ENCODE assay signal across 1 fruit fly cellular context in genomic region chr3R:26030562-26030961, dm6.
A peak's percentile ranks its signal among the peaks of the same experiment; 100 is the strongest.
TF ChIP-seq lines count a peak whose summit lies in the region.

No protein-coding gene starts in this region.

TF ChIP-seq in whole organism, embryonic, 481 proteins besides CTCF, POLR2A, EP300 and RAD21 (continued from another document):
- peak; percentile 10 for TF ChIP-seq CG17912 (GFP tag; optimal IDR thresholded peaks at IDR 0.05; lab: Kevin White, UChicago)
- TF ChIP-seq Fer1 (GFP tag; optimal IDR thresholded peaks at IDR 0.05; lab: Kevin White, UChicago) = no peak
- no peak for TF ChIP-seq ind (GFP tag; optimal IDR thresholded peaks at IDR 0.05; lab: Kevin White, UChicago)
- TF ChIP-seq CG12299 (tag; optimal IDR thresholded peaks at IDR 0.05; lab: Kevin White, UChicago) = no peak
- peak; percentile 54 for TF ChIP-seq Kr (GFP tag; optimal IDR thresholded peaks at IDR 0.05; lab: Kevin White, UChicago)
- TF ChIP-seq Elba2 (GFP tag; optimal IDR thresholded peaks at IDR 0.05; lab: Kevin White, UChicago) = no peak
- peak; percentile 89 for TF ChIP-seq CG10209 (GFP tag; optimal IDR thresholded peaks at IDR 0.05; lab: Kevin White, UChicago)
- no peak for TF ChIP-seq CkIIα-i1 (GFP tag; IDR thresholded peaks at IDR 0.05; lab: Robert Waterston, UW)
- TF ChIP-seq slou (GFP tag; optimal IDR thresholded peaks at IDR 0.05; lab: Kevin White, UChicago) = no peak
- no peak for TF ChIP-seq CG1233 (GFP tag; optimal IDR thresholded peaks at IDR 0.05; lab: Kevin White, UChicago)
- no peak for TF ChIP-seq CG3726 (GFP tag; IDR thresholded peaks at IDR 0.05; lab: Robert Waterston, UW)
- TF ChIP-seq Hmx (GFP tag; optimal IDR thresholded peaks at IDR 0.05; lab: Kevin White, UChicago) = no peak
- no peak for TF ChIP-seq gce (GFP tag; IDR thresholded peaks at IDR 0.05; lab: Robert Waterston, UW)
- no peak for TF ChIP-seq HmgZ (tag; optimal IDR thresholded peaks at IDR 0.05; lab: Kevin White, UChicago)
- peak; percentile 66 for TF ChIP-seq hth (optimal IDR thresholded peaks at IDR 0.05; lab: Kevin White, UChicago)
- peak; percentile 100 for TF ChIP-seq CG8281 (tag; optimal IDR thresholded peaks at IDR 0.05; lab: Kevin White, UChicago)
- peak; percentile 47 for TF ChIP-seq grn (GFP tag; optimal IDR thresholded peaks at IDR 0.05; lab: Kevin White, UChicago)
- TF ChIP-seq HLH3B (GFP tag; IDR thresholded peaks at IDR 0.05; lab: Robert Waterston, UW) = no peak
- TF ChIP-seq CG6254 (GFP tag; optimal IDR thresholded peaks at IDR 0.05; lab: Kevin White, UChicago) = no peak
- no peak for TF ChIP-seq Trl (optimal IDR thresholded peaks at IDR 0.05; lab: Kevin White, UChicago)
- TF ChIP-seq Trl (GFP tag; optimal IDR thresholded peaks at IDR 0.05; lab: Kevin White, UChicago) = no peak
- no peak for TF ChIP-seq Hsf (GFP tag; optimal IDR thresholded peaks at IDR 0.05; lab: Kevin White, UChicago)
- no peak for TF ChIP-seq ken (GFP tag; IDR thresholded peaks at IDR 0.05; lab: Robert Waterston, UW)
- TF ChIP-seq Dek (tag; optimal IDR thresholded peaks at IDR 0.05; lab: Kevin White, UChicago) = no peak
- TF ChIP-seq zfh2 (GFP tag; optimal IDR thresholded peaks at IDR 0.05; lab: Kevin White, UChicago) = no peak
- no peak for TF ChIP-seq lilli (GFP tag; optimal IDR thresholded peaks at IDR 0.05; lab: Kevin White, UChicago)
- no peak for TF ChIP-seq CG7963 (GFP tag; IDR thresholded peaks at IDR 0.05; lab: Robert Waterston, UW; ENCODE audit: partially characterized antibody)
- no peak for TF ChIP-seq ham (GFP tag; IDR thresholded peaks at IDR 0.05; lab: Robert Waterston, UW)
- TF ChIP-seq tna (GFP tag; IDR thresholded peaks at IDR 0.05; lab: Robert Waterston, UW; ENCODE audit: partially characterized antibody) = no peak
- no peak for TF ChIP-seq Doc2 (GFP tag; IDR thresholded peaks at IDR 0.05; lab: Robert Waterston, UW)
- TF ChIP-seq CG12104 (GFP tag; optimal IDR thresholded peaks at IDR 0.05; lab: Kevin White, UChicago) = no peak
- TF ChIP-seq CG13894 (tag; optimal IDR thresholded peaks at IDR 0.05; lab: Kevin White, UChicago) = no peak
- no peak for TF ChIP-seq CG2889 (GFP tag; IDR thresholded peaks at IDR 0.05; lab: Robert Waterston, UW)
- peak; percentile 84 for TF ChIP-seq kni (GFP tag; optimal IDR thresholded peaks at IDR 0.05; lab: Kevin White, UChicago)
- no peak for TF ChIP-seq Ada2b (GFP tag; IDR thresholded peaks at IDR 0.05; lab: Robert Waterston, UW)
- no peak for TF ChIP-seq tin (GFP tag; optimal IDR thresholded peaks at IDR 0.05; lab: Kevin White, UChicago)
- no peak for TF ChIP-seq unc-4 (GFP tag; IDR thresholded peaks at IDR 0.05; lab: Robert Waterston, UW; ENCODE audit: partially characterized antibody)
- TF ChIP-seq chif (GFP tag; optimal IDR thresholded peaks at IDR 0.05; lab: Kevin White, UChicago) = no peak
- no peak for TF ChIP-seq CG11504 (tag; optimal IDR thresholded peaks at IDR 0.05; lab: Kevin White, UChicago)
- no peak for TF ChIP-seq CG6765 (GFP tag; optimal IDR thresholded peaks at IDR 0.05; lab: Kevin White, UChicago)
- peak; percentile 37 for TF ChIP-seq Deaf1 (tag; optimal IDR thresholded peaks at IDR 0.05; lab: Kevin White, UChicago)
- no peak for TF ChIP-seq exex (tag; optimal IDR thresholded peaks at IDR 0.05; lab: Kevin White, UChicago)
- no peak for TF ChIP-seq CG18011 (GFP tag; optimal IDR thresholded peaks at IDR 0.05; lab: Kevin White, UChicago)
- no peak for TF ChIP-seq CG7839 (tag; optimal IDR thresholded peaks at IDR 0.05; lab: Kevin White, UChicago)
- no peak for TF ChIP-seq dysf (GFP tag; IDR thresholded peaks at IDR 0.05; lab: Robert Waterston, UW)
- TF ChIP-seq E2f2 (GFP tag; IDR thresholded peaks at IDR 0.05; lab: Robert Waterston, UW) = no peak
- no peak for TF ChIP-seq phol (tag; optimal IDR thresholded peaks at IDR 0.05; lab: Kevin White, UChicago)
- TF ChIP-seq CG8478 (optimal IDR thresholded peaks at IDR 0.05; lab: Kevin White, UChicago) = no peak
- no peak for TF ChIP-seq Hey (tag; optimal IDR thresholded peaks at IDR 0.05; lab: Kevin White, UChicago)
- no peak for TF ChIP-seq trh (GFP tag; optimal IDR thresholded peaks at IDR 0.05; lab: Kevin White, UChicago)
- TF ChIP-seq Fer2 (tag; optimal IDR thresholded peaks at IDR 0.05; lab: Kevin White, UChicago) = no peak
